Fruit fly (Drosophila melanogaster) whole organism, embryonic: ENCODE measurements around the gene CG6330.
A peak's percentile ranks its signal among the peaks of the same experiment; 100 is the strongest.

Source experiments
- BtbVII ChIP-seq: fragments of 200-800 bp; sonication (Bioruptor generic); optimal IDR thresholded peaks from 3 replicates; lab custom pipeline; 2017; ENCODE audit warnings: missing biosample characterization, mild to moderate bottlenecking, missing genetic modification characterization
- CG10147 ChIP-seq: fragments of 200-800 bp; sonication (Bioruptor generic); optimal IDR thresholded peaks from 2 replicates; lab custom pipeline; 2019; ENCODE audit warnings: missing biosample characterization, mild to moderate bottlenecking, missing genetic modification characterization, moderate library complexity
- CG12155 ChIP-seq: fragments of 200-800 bp; sonication (Bioruptor generic); optimal IDR thresholded peaks from 3 replicates; lab custom pipeline; 2016; ENCODE audit warnings: missing biosample characterization, missing genetic modification characterization
- CG12236 ChIP-seq: fragments of 200-800 bp; sonication (Bioruptor generic); optimal IDR thresholded peaks from 2 replicates; lab custom pipeline; 2016; ENCODE audit warnings: missing biosample characterization, missing genetic modification characterization
- CG13424 ChIP-seq: fragments of 200-800 bp; sonication (Bioruptor generic); optimal IDR thresholded peaks from 2 replicates; lab custom pipeline; 2019; ENCODE audit warnings: missing biosample characterization, mild to moderate bottlenecking, missing genetic modification characterization, moderate library complexity
- CG16815 ChIP-seq: fragments of 200-800 bp; sonication (Bioruptor generic); optimal IDR thresholded peaks from 3 replicates; lab custom pipeline; 2017; ENCODE audit warnings: missing biosample characterization, mild to moderate bottlenecking, missing genetic modification characterization
- CG17361 ChIP-seq: fragments of 200-800 bp; sonication (Bioruptor generic); IDR thresholded peaks from 3 replicates; pipeline ENCODE4 v1.3.6; 2022; ENCODE audit warnings: missing biosample characterization, missing genetic modification characterization
- CG18619 ChIP-seq: fragments of 200-800 bp; sonication (Bioruptor generic); optimal IDR thresholded peaks from 3 replicates; lab custom pipeline; 2017; ENCODE audit warnings: missing biosample characterization, mild to moderate bottlenecking, missing genetic modification characterization
- CG31441 ChIP-seq: fragments of 200-800 bp; sonication (Bioruptor generic); IDR thresholded peaks from 2 replicates; pipeline ENCODE4 v1.3.6; 2022; ENCODE audit warnings: missing biosample characterization, missing genetic modification characterization
- CG34224 ChIP-seq: fragments of 200-800 bp; sonication (Bioruptor generic); IDR thresholded peaks from 3 replicates; pipeline ENCODE4 v1.3.6; 2022; ENCODE audit warnings: missing biosample characterization, missing genetic modification characterization; ENCODE audit not compliant: partially characterized antibody
- CG3838 ChIP-seq: fragments of 200-800 bp; sonication (Bioruptor generic); optimal IDR thresholded peaks from 3 replicates; lab custom pipeline; 2016; ENCODE audit warnings: missing biosample characterization, missing genetic modification characterization
- CG4617 ChIP-seq: fragments of 200-800 bp; sonication (Bioruptor generic); optimal IDR thresholded peaks from 3 replicates; lab custom pipeline; 2016; ENCODE audit warnings: missing biosample characterization, missing genetic modification characterization, borderline replicate concordance
- CG5953 ChIP-seq: fragments of 200-800 bp; sonication (Bioruptor generic); IDR thresholded peaks from 2 replicates; pipeline ENCODE4 v1.3.6; 2022; ENCODE audit warnings: missing biosample characterization, missing genetic modification characterization
- CG6791 ChIP-seq: fragments of 200-800 bp; sonication (Bioruptor generic); IDR thresholded peaks from 3 replicates; pipeline ENCODE4 v1.3.6; 2022; ENCODE audit warnings: missing biosample characterization, missing genetic modification characterization; ENCODE audit not compliant: partially characterized antibody
- CG7928 ChIP-seq: fragments of 200-800 bp; sonication (Bioruptor generic); optimal IDR thresholded peaks from 2 replicates; lab custom pipeline; 2017; ENCODE audit warnings: missing biosample characterization, mild to moderate bottlenecking, missing genetic modification characterization
- CG7963 ChIP-seq: fragments of 200-800 bp; sonication (Bioruptor generic); IDR thresholded peaks from 3 replicates; pipeline ENCODE4 v1.3.6; 2022; ENCODE audit warnings: missing biosample characterization, missing genetic modification characterization; ENCODE audit not compliant: partially characterized antibody
- CG8359 ChIP-seq: fragments of 200-800 bp; sonication (Bioruptor generic); optimal IDR thresholded peaks from 2 replicates; lab custom pipeline; 2017; ENCODE audit warnings: missing biosample characterization, mild to moderate bottlenecking, missing genetic modification characterization, borderline replicate concordance
- CoRest ChIP-seq: fragments of 200-800 bp; sonication (Bioruptor generic); optimal IDR thresholded peaks from 3 replicates; lab custom pipeline; 2018; ENCODE audit warnings: missing biosample characterization, mild to moderate bottlenecking, missing genetic modification characterization, moderate library complexity
- Fer2 ChIP-seq: fragments of 200-800 bp; sonication (Bioruptor generic); optimal IDR thresholded peaks from 2 replicates; lab custom pipeline; 2018; ENCODE audit warnings: missing biosample characterization, mild to moderate bottlenecking, missing genetic modification characterization, moderate library complexity
- Gsc ChIP-seq: fragments of 200-800 bp; sonication (Bioruptor generic); IDR thresholded peaks from 2 replicates; pipeline ENCODE4 v1.3.6; 2022; ENCODE audit warnings: missing biosample characterization, missing genetic modification characterization
- Gug ChIP-seq: fragments of 200-800 bp; sonication (Bioruptor generic); IDR thresholded peaks from 4 replicates; pipeline ENCODE4 v1.3.6; 2022; ENCODE audit warnings: missing biosample characterization, missing genetic modification characterization
- HHEX ChIP-seq: fragments of 200-800 bp; sonication (Bioruptor generic); optimal IDR thresholded peaks from 3 replicates; lab custom pipeline; 2017; ENCODE audit warnings: missing biosample characterization, mild to moderate bottlenecking, missing genetic modification characterization, missing genetic modification reagents
- HLH3B ChIP-seq: fragments of 200-800 bp; sonication (Bioruptor generic); IDR thresholded peaks from 2 replicates; pipeline ENCODE4 v1.3.6; 2022; ENCODE audit warnings: missing biosample characterization, missing genetic modification characterization
- Lim3 ChIP-seq: fragments of 200-800 bp; sonication (Bioruptor generic); IDR thresholded peaks from 2 replicates; pipeline ENCODE4 v1.3.6; 2022; ENCODE audit warnings: missing biosample characterization, missing genetic modification characterization
- MTF-1 ChIP-seq: fragments of 200-800 bp; sonication (Bioruptor generic); optimal IDR thresholded peaks from 2 replicates; lab custom pipeline; 2018; ENCODE audit warnings: missing biosample characterization, mild to moderate bottlenecking, missing genetic modification characterization, borderline replicate concordance
- Neu2 ChIP-seq: fragments of 200-800 bp; sonication (Bioruptor generic); optimal IDR thresholded peaks from 3 replicates; lab custom pipeline; 2016; ENCODE audit warnings: missing biosample characterization, missing genetic modification characterization, borderline replicate concordance
- Oli ChIP-seq: fragments of 200-800 bp; sonication (Bioruptor generic); optimal IDR thresholded peaks from 2 replicates; lab custom pipeline; 2018; ENCODE audit warnings: missing biosample characterization, mild to moderate bottlenecking, missing genetic modification characterization, moderate library complexity
- Poxn ChIP-seq: fragments of 200-800 bp; sonication (Bioruptor generic); IDR thresholded peaks from 2 replicates; pipeline ENCODE4 v1.3.6; 2022; ENCODE audit warnings: missing biosample characterization, missing genetic modification characterization
- Rfx ChIP-seq: fragments of 200-800 bp; sonication (Bioruptor generic); IDR thresholded peaks from 2 replicates; pipeline ENCODE4 v1.3.6; 2022; ENCODE audit warnings: missing biosample characterization, missing genetic modification characterization
- Taf1 ChIP-seq: fragments of 200-800 bp; sonication (Bioruptor generic); IDR thresholded peaks from 2 replicates; pipeline ENCODE4 v1.3.6; 2022; ENCODE audit warnings: missing biosample characterization, missing genetic modification characterization
- Trl ChIP-seq, 3 experiments: fragments of >200 bp in 2 of 3; fragments of 200-800 bp in 1 of 3; sonication (Bioruptor generic) in 1 of 3; optimal IDR thresholded peaks; 2 replicates in 1 of 3; 3 replicates in 2 of 3; lab custom pipeline; 2016 to 2017; ENCODE audit warnings: missing biosample characterization in 1 of 3, missing genetic modification characterization in 1 of 3
- abd-A ChIP-seq: fragments of 200-800 bp; sonication (Bioruptor generic); optimal IDR thresholded peaks from 3 replicates; lab custom pipeline; 2019; ENCODE audit warnings: missing biosample characterization, mild to moderate bottlenecking, missing genetic modification characterization, moderate library complexity
- bbx ChIP-seq: fragments of 200-800 bp; sonication (Bioruptor generic); IDR thresholded peaks from 2 replicates; pipeline ENCODE4 v1.3.6; 2022; ENCODE audit warnings: missing biosample characterization, missing genetic modification characterization; ENCODE audit not compliant: partially characterized antibody
- cad ChIP-seq: fragments of >200 bp; optimal IDR thresholded peaks from 2 replicates; lab custom pipeline; 2017; ENCODE audit warnings: missing biosample characterization, missing genetic modification characterization
- cas ChIP-seq: fragments of 200-800 bp; sonication (Bioruptor generic); IDR thresholded peaks from 2 replicates; pipeline ENCODE4 v1.3.6; 2022; ENCODE audit warnings: missing biosample characterization, missing genetic modification characterization
- cato ChIP-seq: fragments of 200-800 bp; sonication (Bioruptor generic); optimal IDR thresholded peaks from 2 replicates; lab custom pipeline; 2016; ENCODE audit warnings: missing biosample characterization, missing genetic modification characterization, borderline replicate concordance
- ems ChIP-seq: fragments of 200-800 bp; sonication (Bioruptor generic); optimal IDR thresholded peaks from 3 replicates; lab custom pipeline; 2016; ENCODE audit warnings: missing biosample characterization, missing genetic modification characterization
- fd64A ChIP-seq: fragments of 200-800 bp; sonication (Bioruptor generic); optimal IDR thresholded peaks from 3 replicates; lab custom pipeline; 2018; ENCODE audit warnings: missing biosample characterization, mild to moderate bottlenecking, missing genetic modification characterization
- gce ChIP-seq: fragments of 200-800 bp; sonication (Bioruptor generic); IDR thresholded peaks from 3 replicates; pipeline ENCODE4 v1.3.6; 2022; ENCODE audit warnings: missing biosample characterization, missing genetic modification characterization
- grau ChIP-seq: fragments of 200-800 bp; optimal IDR thresholded peaks from 3 replicates; lab custom pipeline; 2019; ENCODE audit warnings: missing biosample characterization, mild to moderate bottlenecking, missing genetic modification characterization, moderate library complexity
- knrl ChIP-seq: fragments of 200-800 bp; sonication (Bioruptor generic); IDR thresholded peaks from 3 replicates; pipeline ENCODE4 v1.3.6; 2022; ENCODE audit warnings: missing biosample characterization, missing genetic modification characterization; ENCODE audit not compliant: partially characterized antibody
- prd ChIP-seq, 3 experiments: fragments of >200 bp in 2 of 3; fragments of 200-800 bp in 1 of 3; sonication (Bioruptor generic) in 1 of 3; optimal IDR thresholded peaks in 2 of 3; IDR thresholded peaks in 1 of 3; 2 replicates in 2 of 3; 3 replicates in 1 of 3; pipeline versions ENCODE4 v1.3.6 to Lab custom; 2017 to 2022; ENCODE audit warnings: missing biosample characterization in 1 of 3, missing genetic modification characterization in 1 of 3
- sd ChIP-seq: fragments of 200-800 bp; sonication (Bioruptor generic); optimal IDR thresholded peaks from 3 replicates; lab custom pipeline; 2018; ENCODE audit warnings: missing biosample characterization, mild to moderate bottlenecking, missing genetic modification characterization, moderate library complexity
- tap ChIP-seq: fragments of 200-800 bp; optimal IDR thresholded peaks from 3 replicates; lab custom pipeline; 2019; ENCODE audit warnings: missing biosample characterization, mild to moderate bottlenecking, missing genetic modification characterization, moderate library complexity
- tgo ChIP-seq: fragments of 200-800 bp; sonication (Bioruptor generic); IDR thresholded peaks from 3 replicates; pipeline ENCODE4 v1.3.6; 2022; ENCODE audit warnings: missing biosample characterization, missing genetic modification characterization
- tio ChIP-seq: fragments of 200-800 bp; sonication (Bioruptor generic); optimal IDR thresholded peaks from 2 replicates; lab custom pipeline; 2017; ENCODE audit warnings: missing biosample characterization, missing genetic modification characterization, inconsistent platforms
- tll ChIP-seq, 2 experiments: fragments of 200-800 bp in 1 of 2; fragments of >200 bp in 1 of 2; sonication (Bioruptor generic) in 1 of 2; optimal IDR thresholded peaks; 2 replicates each; lab custom pipeline; 2017 to 2019; ENCODE audit warnings: missing biosample characterization in 2 of 2, missing genetic modification characterization in 2 of 2, mild to moderate bottlenecking in 1 of 2, moderate library complexity in 1 of 2

The CG6330 gene

dm6 chr3R:26967587-26968312 is 9.5 kb upstream of the CG6330 start (continued):
- no peak for TF ChIP-seq tll (GFP tag; optimal IDR thresholded peaks at IDR 0.05; lab: Kevin White, UChicago)
- TF ChIP-seq grau (tag; lab: Kevin White, UChicago) = peak; percentile 92
- TF ChIP-seq abd-A = no peak
- no peak for TF ChIP-seq MTF-1 (GFP tag; lab: Kevin White, UChicago)
- no peak for TF ChIP-seq fd64A
- no peak for TF ChIP-seq cas (GFP tag; lab: Robert Waterston, UW)
- TF ChIP-seq CG16815 (GFP tag; lab: Kevin White, UChicago) = no peak
- TF ChIP-seq Rfx (GFP tag; lab: Robert Waterston, UW) = peak; percentile 62
- no peak for TF ChIP-seq Lim3
- 0 out of 2 replicates have a peak, but pooled peaks have one; percentile 7 for TF ChIP-seq CG31441 (GFP tag; lab: Robert Waterston, UW)
- no peak for TF ChIP-seq cad
- no peak for TF ChIP-seq CG10147
- no peak for TF ChIP-seq Taf1 (GFP tag; lab: Robert Waterston, UW)
- no peak for TF ChIP-seq bbx (GFP tag; lab: Robert Waterston, UW)
- TF ChIP-seq knrl (GFP tag; lab: Robert Waterston, UW) = no peak
- TF ChIP-seq tio = peak; percentile 5
- TF ChIP-seq CoRest (tag; lab: Kevin White, UChicago) = peak; percentile 32
- TF ChIP-seq CG6791 (GFP tag; lab: Robert Waterston, UW) = no peak
- TF ChIP-seq CG13424 = peak; percentile 52
- TF ChIP-seq CG7963 (GFP tag; lab: Robert Waterston, UW) = no peak
- TF ChIP-seq CG12155 (GFP tag; lab: Kevin White, UChicago) = peak; percentile 21
- no peak for TF ChIP-seq Gsc (GFP tag; lab: Robert Waterston, UW)
- no peak for TF ChIP-seq Fer2 (tag; lab: Kevin White, UChicago)
- TF ChIP-seq sd = peak; percentile 3
- TF ChIP-seq Neu2 = no peak
- no peak for TF ChIP-seq CG4617 (GFP tag; lab: Kevin White, UChicago)
- no peak for TF ChIP-seq Poxn (GFP tag; lab: Robert Waterston, UW)
- TF ChIP-seq Gug (GFP tag; lab: Robert Waterston, UW) = peak; percentile 29; the same call in 2 of the 4 replicates
- TF ChIP-seq CG8359 (GFP tag; lab: Kevin White, UChicago) = no peak
- TF ChIP-seq Trl (optimal IDR thresholded peaks at IDR 0.05; lab: Kevin White, UChicago) = no peak
- no peak for TF ChIP-seq Trl (GFP tag; optimal IDR thresholded peaks at IDR 0.05; lab: Kevin White, UChicago)
- TF ChIP-seq tap (tag; lab: Kevin White, UChicago) = peak; percentile 29
- TF ChIP-seq HHEX (GFP tag; lab: Kevin White, UChicago) = no peak
- no peak for TF ChIP-seq ems (GFP tag; lab: Kevin White, UChicago)
- peak; percentile 42 for TF ChIP-seq CG18619 (GFP tag; lab: Kevin White, UChicago)
- TF ChIP-seq CG7928 (GFP tag; lab: Kevin White, UChicago) = no peak
- TF ChIP-seq BtbVII = no peak
- no peak for TF ChIP-seq CG3838
- TF ChIP-seq CG12236 (GFP tag; lab: Kevin White, UChicago) = no peak
- 0 out of 3 replicates have a peak, but pooled peaks have one; percentile 10 for TF ChIP-seq CG17361 (GFP tag; lab: Robert Waterston, UW)
- 0 out of 3 replicates have a peak, but pooled peaks have one; percentile 10 for TF ChIP-seq gce (GFP tag; lab: Robert Waterston, UW)
- TF ChIP-seq prd (optimal IDR thresholded peaks at IDR 0.05; lab: Kevin White, UChicago) = no peak
- peak; percentile 47; the same call in 2 of the 3 replicates for TF ChIP-seq prd (GFP tag; IDR thresholded peaks at IDR 0.05; lab: Robert Waterston, UW)
- TF ChIP-seq HLH3B (GFP tag; lab: Robert Waterston, UW) = peak; percentile 36; the same call in 1 of the 2 replicates
- peak; percentile 31 for TF ChIP-seq Oli
- TF ChIP-seq tgo (GFP tag; lab: Robert Waterston, UW) = peak; percentile 47; the same call in 2 of the 3 replicates
- TF ChIP-seq CG5953 (GFP tag; lab: Robert Waterston, UW) = no peak
- TF ChIP-seq cato (GFP tag; lab: Kevin White, UChicago) = no peak
- no peak for TF ChIP-seq CG34224 (GFP tag; lab: Robert Waterston, UW)
